Worm (Caenorhabditis elegans) whole organism, young adult: ENCODE measurements around the gene rps-30.

Experiments
- C06A6.2 ChIP-seq: fragments of 200-800 bp; sonication (Bioruptor generic); conservative IDR thresholded peaks from 2 replicates; pipeline ENCODE4 v1.3.6; 2022; ENCODE audit warnings: missing genetic modification characterization, missing compliant biosample characterization
- C17E4.6 ChIP-seq: fragments of 200-800 bp; sonication (Bioruptor generic); IDR thresholded peaks from 2 replicates; pipeline ENCODE4 v1.3.6; 2022; ENCODE audit warnings: missing genetic modification reagents, missing genetic modification characterization, missing compliant biosample characterization
- F23B12.7 ChIP-seq: sonication (generic microtip); optimal IDR thresholded peaks from 2 replicates; lab custom pipeline; 2017; ENCODE audit warnings: missing genetic modification characterization, mild to moderate bottlenecking, missing compliant biosample characterization, antibody characterized with exemption, moderate library complexity; ENCODE audit not compliant: insufficient read depth
- F37B4.10 ChIP-seq: fragments of 200-800 bp; sonication (Bioruptor generic); IDR thresholded peaks from 2 replicates; pipeline ENCODE4 v1.3.6; 2022; ENCODE audit warnings: missing genetic modification characterization, missing compliant biosample characterization
- K11D2.4 ChIP-seq: fragments of 200-800 bp; sonication (Bioruptor generic); IDR thresholded peaks from 2 replicates; pipeline ENCODE4 v1.3.6; 2022; ENCODE audit warnings: missing genetic modification reagents, missing genetic modification characterization, missing compliant biosample characterization
- K12H6.12 ChIP-seq: fragments of 200-800 bp; sonication (Bioruptor generic); optimal IDR thresholded peaks from 2 replicates; lab custom pipeline; 2018; ENCODE audit warnings: mild to moderate bottlenecking, missing genetic modification characterization, missing compliant biosample characterization
- Y53F4B.3 ChIP-seq: fragments of 200-800 bp; sonication (Bioruptor generic); IDR thresholded peaks from 2 replicates; pipeline ENCODE4 v1.3.6; 2022; ENCODE audit warnings: missing genetic modification reagents, missing genetic modification characterization, missing compliant biosample characterization
- akir-1 ChIP-seq: fragments of 200-800 bp; sonication (Bioruptor generic); optimal IDR thresholded peaks from 2 replicates; lab custom pipeline; 2018; ENCODE audit warnings: mild to moderate bottlenecking, missing genetic modification characterization, moderate library complexity, missing compliant biosample characterization
- atf-7 ChIP-seq: sonication (generic microtip); optimal IDR thresholded peaks from 2 replicates; lab custom pipeline; 2017; ENCODE audit warnings: mild to moderate bottlenecking, missing genetic modification characterization, missing compliant biosample characterization
- athp-1 ChIP-seq: sonication (generic microtip); optimal IDR thresholded peaks from 2 replicates; lab custom pipeline; 2017; ENCODE audit warnings: mild to moderate bottlenecking, missing genetic modification characterization, missing compliant biosample characterization
- attf-5 ChIP-seq: fragments of 200-800 bp; sonication (Bioruptor generic); optimal IDR thresholded peaks from 2 replicates; lab custom pipeline; 2018; ENCODE audit warnings: mild to moderate bottlenecking, missing genetic modification characterization, missing compliant biosample characterization
- cebp-1 ChIP-seq, 2 experiments: fragments of 200-800 bp in 1 of 2; sonication (Bioruptor generic) in 1 of 2; sonication (generic microtip) in 1 of 2; IDR thresholded peaks in 1 of 2; optimal IDR thresholded peaks in 1 of 2; 2 replicates each; pipeline versions ENCODE4 v1.3.6 to Lab custom; 2017 to 2022; ENCODE audit warnings: missing compliant biosample characterization in 2 of 2, missing genetic modification characterization in 2 of 2, mild to moderate bottlenecking in 1 of 2, missing genetic modification reagents in 1 of 2, moderate library complexity in 1 of 2
- ceh-27 ChIP-seq: fragments of 200-800 bp; sonication (Bioruptor generic); optimal IDR thresholded peaks from 2 replicates; lab custom pipeline; 2018; ENCODE audit warnings: mild to moderate bottlenecking, missing genetic modification characterization, moderate library complexity, missing compliant biosample characterization
- ceh-40 ChIP-seq: fragments of 200-800 bp; sonication (Bioruptor generic); IDR thresholded peaks from 2 replicates; pipeline ENCODE4 v1.3.6; 2022; ENCODE audit warnings: missing genetic modification characterization, missing compliant biosample characterization
- ceh-79 ChIP-seq: sonication (generic microtip); optimal IDR thresholded peaks from 2 replicates; lab custom pipeline; 2017; ENCODE audit warnings: mild to moderate bottlenecking, missing genetic modification characterization, missing compliant biosample characterization
- chd-7 ChIP-seq: sonication (generic microtip); optimal IDR thresholded peaks from 2 replicates; lab custom pipeline; 2016; ENCODE audit warnings: mild to moderate bottlenecking, missing genetic modification characterization, moderate library complexity, missing compliant biosample characterization
- die-1 ChIP-seq: sonication (generic microtip); optimal IDR thresholded peaks from 2 replicates; lab custom pipeline; 2016; ENCODE audit warnings: missing genotype, mild to moderate bottlenecking, missing genetic modification characterization, missing compliant biosample characterization
- dox-1 ChIP-seq: fragments of 200-800 bp; sonication (Bioruptor generic); IDR thresholded peaks from 2 replicates; pipeline ENCODE4 v1.3.6; 2022; ENCODE audit warnings: missing genetic modification reagents, missing genetic modification characterization, missing compliant biosample characterization
- egl-44 ChIP-seq: fragments of 200-800 bp; sonication (Bioruptor generic); IDR thresholded peaks from 2 replicates; pipeline ENCODE4 v1.3.6; 2022; ENCODE audit warnings: missing genetic modification reagents, missing genetic modification characterization, missing compliant biosample characterization
- egrh-3 ChIP-seq: fragments of 200-800 bp; sonication (Bioruptor generic); IDR thresholded peaks from 2 replicates; pipeline ENCODE4 v1.3.6; 2022; ENCODE audit warnings: missing genetic modification reagents, missing genetic modification characterization, missing compliant biosample characterization
- ekl-4 ChIP-seq: fragments of 200-800 bp; sonication (Bioruptor generic); IDR thresholded peaks from 2 replicates; pipeline ENCODE4 v1.3.6; 2022; ENCODE audit warnings: missing genetic modification reagents, missing genetic modification characterization, missing compliant biosample characterization
- gei-17 ChIP-seq: fragments of 200-800 bp; sonication (Bioruptor generic); optimal IDR thresholded peaks from 2 replicates; lab custom pipeline; 2018; ENCODE audit warnings: mild to moderate bottlenecking, missing genetic modification characterization, missing compliant biosample characterization
- hmg-1.2 ChIP-seq: fragments of 200-800 bp; sonication (Bioruptor generic); IDR thresholded peaks from 2 replicates; pipeline ENCODE4 v1.3.6; 2022; ENCODE audit warnings: missing genetic modification reagents, missing genetic modification characterization, missing compliant biosample characterization
- hsf-1 ChIP-seq: fragments of 200-800 bp; sonication (Bioruptor generic); IDR thresholded peaks from 2 replicates; pipeline ENCODE4 v1.3.6; 2022; ENCODE audit warnings: missing genetic modification reagents, missing genetic modification characterization, missing compliant biosample characterization
- let-607 ChIP-seq, 2 experiments: fragments of 200-800 bp in 1 of 2; sonication (Bioruptor generic) in 1 of 2; sonication (generic microtip) in 1 of 2; optimal IDR thresholded peaks; 2 replicates each; lab custom pipeline; 2016 to 2018; ENCODE audit warnings: mild to moderate bottlenecking in 2 of 2, missing compliant biosample characterization in 2 of 2, missing genetic modification characterization in 2 of 2, moderate library complexity in 2 of 2, missing genotype in 1 of 2
- lin-35 ChIP-seq, 3 experiments: fragments of 150-350 bp in 2 of 3; sonication (generic microtip) in 1 of 3; optimal IDR thresholded peaks; 2 replicates each; lab custom pipeline; 2014 to 2018; ENCODE audit warnings: missing biosample characterization in 3 of 3, missing genetic modification characterization in 3 of 3, missing genetic modification reagents in 3 of 3
- lin-40 ChIP-seq: sonication (generic microtip); optimal IDR thresholded peaks from 2 replicates; lab custom pipeline; 2016; ENCODE audit warnings: missing genetic modification characterization, mild to moderate bottlenecking, missing compliant biosample characterization, missing genotype, missing genetic modification reagents
- madf-10 ChIP-seq: sonication (generic microtip); optimal IDR thresholded peaks from 2 replicates; lab custom pipeline; 2016; ENCODE audit warnings: mild to moderate bottlenecking, missing genetic modification characterization, missing compliant biosample characterization
- mcd-1 ChIP-seq: fragments of 200-800 bp; sonication (Bioruptor generic); IDR thresholded peaks from 2 replicates; pipeline ENCODE4 v1.3.6; 2022; ENCODE audit warnings: missing genetic modification reagents, missing genetic modification characterization, missing compliant biosample characterization
- nfyb-1 ChIP-seq: fragments of 200-800 bp; sonication (Bioruptor generic); IDR thresholded peaks from 2 replicates; pipeline ENCODE4 v1.3.6; 2022; ENCODE audit warnings: missing genetic modification reagents, missing genetic modification characterization, missing compliant biosample characterization
- nhr-80 ChIP-seq: sonication (generic microtip); optimal IDR thresholded peaks from 2 replicates; lab custom pipeline; 2016; ENCODE audit warnings: missing genetic modification characterization, missing compliant biosample characterization
- pbrm-1 ChIP-seq: fragments of 200-800 bp; sonication (Bioruptor generic); IDR thresholded peaks from 2 replicates; pipeline ENCODE4 v1.3.6; 2022; ENCODE audit warnings: missing genetic modification reagents, missing genetic modification characterization, missing compliant biosample characterization
- rec-8 ChIP-seq, 2 experiments: sonication (generic microtip); optimal IDR thresholded peaks; 2 replicates each; lab custom pipeline; 2016; ENCODE audit warnings: mild to moderate bottlenecking in 2 of 2, missing genetic modification characterization in 2 of 2, missing genetic modification reagents in 2 of 2, missing genotype in 2 of 2, missing biosample characterization in 1 of 2, missing compliant biosample characterization in 1 of 2, moderate library complexity in 1 of 2
- sdz-38 ChIP-seq: sonication (generic microtip); optimal IDR thresholded peaks from 2 replicates; lab custom pipeline; 2016; ENCODE audit warnings: missing genotype, missing genetic modification characterization, missing compliant biosample characterization
- snpc-4 ChIP-seq, 5 experiments: fragments of 150-350 bp in 1 of 5; sonication (generic microtip) in 4 of 5; optimal IDR thresholded peaks; 2 replicates each; lab custom pipeline; 2014 to 2018; ENCODE audit warnings: missing genetic modification characterization in 5 of 5, missing biosample characterization in 3 of 5, antibody characterized with exemption in 2 of 5, mild to moderate bottlenecking in 2 of 5, missing compliant biosample characterization in 2 of 5, missing genotype in 2 of 5, moderate library complexity in 2 of 5, missing genetic modification reagents in 1 of 5
- somi-1 ChIP-seq: fragments of 200-800 bp; sonication (Bioruptor generic); optimal IDR thresholded peaks from 2 replicates; lab custom pipeline; 2018; ENCODE audit warnings: mild to moderate bottlenecking, missing genetic modification characterization, missing compliant biosample characterization
- sptf-2 ChIP-seq: fragments of 200-800 bp; sonication (Bioruptor generic); optimal IDR thresholded peaks from 2 replicates; lab custom pipeline; 2018; ENCODE audit warnings: mild to moderate bottlenecking, missing genetic modification characterization, missing compliant biosample characterization
- tbx-9 ChIP-seq: sonication (generic microtip); optimal IDR thresholded peaks from 2 replicates; lab custom pipeline; 2016; ENCODE audit warnings: borderline replicate concordance, missing genetic modification characterization, inconsistent platforms, missing compliant biosample characterization
- zfh-2 ChIP-seq: fragments of 200-800 bp; sonication (Bioruptor generic); conservative IDR thresholded peaks from 2 replicates; pipeline ENCODE4 v1.3.6; 2022; ENCODE audit warnings: missing genetic modification reagents, missing genetic modification characterization, missing compliant biosample characterization
- ztf-26 ChIP-seq: sonication (generic microtip); optimal IDR thresholded peaks from 2 replicates; lab custom pipeline; 2017; ENCODE audit warnings: missing genetic modification characterization, missing compliant biosample characterization
- ztf-28 ChIP-seq: fragments of 200-800 bp; sonication (Bioruptor generic); IDR thresholded peaks from 2 replicates; pipeline ENCODE4 v1.3.6; 2022; ENCODE audit warnings: missing genetic modification reagents, missing genetic modification characterization, missing compliant biosample characterization
- ztf-3 ChIP-seq: fragments of 200-800 bp; sonication (Bioruptor generic); optimal IDR thresholded peaks from 2 replicates; lab custom pipeline; 2018; ENCODE audit warnings: mild to moderate bottlenecking, missing genetic modification characterization, missing compliant biosample characterization

rps-30 gene

ce11 chrV:7728003-7728678 lies 48.2 kb upstream of the rps-30 start:
- TF ChIP-seq K12H6.12 (peak; percentile 94), nfyb-1 (GFP tag; lab: Robert Waterston, UW) (peak; percentile 74; the same call in 1 of the 2 replicates), pbrm-1 (0 out of 2 replicates have a peak, but pooled peaks have one; percentile 25), somi-1 (GFP tag; lab: Kevin White, UChicago) (peak; percentile 46), C06A6.2 (GFP tag; lab: Robert Waterston, UW) (no peak), egl-44 (GFP tag; lab: Robert Waterston, UW) (no peak), Y53F4B.3 (GFP tag; lab: Robert Waterston, UW) (no peak), rec-8 (tag; optimal IDR thresholded peaks at IDR 0.05; lab: Kevin White, UChicago) (no peak), K11D2.4 (0 out of 2 replicates have a peak, but pooled peaks have one; percentile 46), die-1 (tag; lab: Kevin White, UChicago) (peak; percentile 24), F37B4.10 (GFP tag; lab: Robert Waterston, UW) (no peak), F23B12.7 (tag; lab: Kevin White, UChicago) (no peak), lin-40 (tag; lab: Kevin White, UChicago) (peak; percentile 83), madf-10 (tag; lab: Kevin White, UChicago) (peak; percentile 34), egrh-3 (GFP tag; lab: Robert Waterston, UW) (peak; percentile 78; the same call in 1 of the 2 replicates), attf-5 (GFP tag; lab: Kevin White, UChicago) (peak; percentile 53), ceh-79 (no peak), atf-7 (tag; lab: Kevin White, UChicago) (peak; percentile 81), C17E4.6 (GFP tag; lab: Robert Waterston, UW) (no peak), lin-35 (GFP tag; optimal IDR thresholded peaks at IDR 0.05; lab: Kevin White, UChicago) (peak in 1 of 3 experiments; percentile 77), cebp-1 (GFP tag; IDR thresholded peaks at IDR 0.05; lab: Robert Waterston, UW) (no peak), cebp-1 (tag; optimal IDR thresholded peaks at IDR 0.05; lab: Kevin White, UChicago) (peak; percentile 80), let-607 (tag; optimal IDR thresholded peaks at IDR 0.05; lab: Kevin White, UChicago) (peak; percentile 2 to 23), sdz-38 (tag; lab: Kevin White, UChicago) (no peak), snpc-4 (GFP tag; optimal IDR thresholded peaks at IDR 0.05; lab: Kevin White, UChicago) (no peak), snpc-4 (tag; optimal IDR thresholded peaks at IDR 0.05; lab: Kevin White, UChicago) (peak in 2 of 4 experiments; percentile 22 to 54), ztf-26 (tag; lab: Kevin White, UChicago) (no peak), athp-1 (tag; lab: Kevin White, UChicago) (peak; percentile 22), mcd-1 (peak; percentile 67), sptf-2 (no peak), ztf-28 (GFP tag; lab: Robert Waterston, UW) (no peak), zfh-2 (peak; percentile 99), dox-1 (GFP tag; lab: Robert Waterston, UW) (peak; percentile 43; the same call in 1 of the 2 replicates), nhr-80 (tag; lab: Kevin White, UChicago) (peak; percentile 63), ztf-3 (GFP tag; lab: Kevin White, UChicago) (peak; percentile 24), akir-1 (GFP tag; lab: Kevin White, UChicago) (no peak), tbx-9 (tag; lab: Kevin White, UChicago) (no peak), hmg-1.2 (GFP tag; lab: Robert Waterston, UW) (peak; percentile 84), gei-17 (GFP tag; lab: Kevin White, UChicago) (no peak), ekl-4 (no peak), ceh-27 (peak; percentile 48), hsf-1 (GFP tag; lab: Robert Waterston, UW) (no peak), chd-7 (peak; percentile 39), ceh-40 (no peak)
